Worm (Caenorhabditis elegans) whole organism, young adult: ENCODE data around the gene bgnt-1.2.
A peak's percentile ranks its signal among the peaks of the same experiment; 100 is the strongest.

Experiments
- F33H1.4 ChIP-seq: fragments of 200-800 bp; sonication (Bioruptor generic); IDR thresholded peaks from 2 replicates; pipeline ENCODE4 v1.3.6; 2022; ENCODE audit warnings: missing genetic modification reagents, missing genetic modification characterization, missing compliant biosample characterization
- ceh-79 ChIP-seq: sonication (generic microtip); optimal IDR thresholded peaks from 2 replicates; lab custom pipeline; 2017; ENCODE audit warnings: mild to moderate bottlenecking, missing genetic modification characterization, missing compliant biosample characterization
- dpl-1 ChIP-seq: fragments of 150-350 bp; optimal IDR thresholded peaks from 2 replicates; lab custom pipeline; 2014; ENCODE audit warnings: missing biosample characterization, missing genetic modification reagents, missing genetic modification characterization
- egrh-3 ChIP-seq: fragments of 200-800 bp; sonication (Bioruptor generic); IDR thresholded peaks from 2 replicates; pipeline ENCODE4 v1.3.6; 2022; ENCODE audit warnings: missing genetic modification reagents, missing genetic modification characterization, missing compliant biosample characterization
- ets-4 ChIP-seq: fragments of 200-800 bp; sonication (Bioruptor generic); optimal IDR thresholded peaks from 2 replicates; lab custom pipeline; 2018; ENCODE audit warnings: mild to moderate bottlenecking, missing genetic modification characterization, missing compliant biosample characterization
- him-1 ChIP-seq: sonication (generic microtip); optimal IDR thresholded peaks from 2 replicates; lab custom pipeline; 2016; ENCODE audit warnings: missing genotype, missing genetic modification reagents, missing genetic modification characterization, missing compliant biosample characterization
- hmg-1.2 ChIP-seq: fragments of 200-800 bp; sonication (Bioruptor generic); IDR thresholded peaks from 2 replicates; pipeline ENCODE4 v1.3.6; 2022; ENCODE audit warnings: missing genetic modification reagents, missing genetic modification characterization, missing compliant biosample characterization
- lir-1 ChIP-seq: fragments of 200-800 bp; sonication (Bioruptor generic); conservative IDR thresholded peaks from 2 replicates; pipeline ENCODE4 v1.3.6; 2022; ENCODE audit warnings: missing genetic modification reagents, missing genetic modification characterization, missing compliant biosample characterization
- rpc-1 ChIP-seq, 2 experiments: fragments of 150-350 bp in 1 of 2; sonication (generic microtip) in 1 of 2; optimal IDR thresholded peaks; 2 replicates each; lab custom pipeline; 2014 to 2018; ENCODE audit warnings: missing biosample characterization in 1 of 2, missing genetic modification characterization in 1 of 2, missing genetic modification reagents in 1 of 2, missing genotype in 1 of 2
- tbx-9 ChIP-seq: sonication (generic microtip); optimal IDR thresholded peaks from 2 replicates; lab custom pipeline; 2016; ENCODE audit warnings: borderline replicate concordance, missing genetic modification characterization, inconsistent platforms, missing compliant biosample characterization
- unc-130 ChIP-seq: sonication (generic microtip); optimal IDR thresholded peaks from 2 replicates; lab custom pipeline; 2016; ENCODE audit warnings: missing genetic modification reagents, missing genetic modification characterization, missing compliant biosample characterization
- unc-62 ChIP-seq: fragments of 150-350 bp; optimal IDR thresholded peaks from 2 replicates; lab custom pipeline; 2014; ENCODE audit warnings: missing biosample characterization, missing genetic modification reagents, missing genetic modification characterization

ce11 chrV:2066780-2067179, 51.7 kb downstream of the bgnt-1.2 start, which contains the start of gene nhr-86:
- TF ChIP-seq unc-130 (GFP tag; lab: Kevin White, UChicago), result no peak
- no peak for TF ChIP-seq F33H1.4
- TF ChIP-seq egrh-3 (GFP tag; lab: Robert Waterston, UW), result no peak
- no peak for TF ChIP-seq rpc-1 (optimal IDR thresholded peaks at IDR 0.05; lab: Kevin White, UChicago)
- no peak for TF ChIP-seq rpc-1 (tag; optimal IDR thresholded peaks at IDR 0.05; lab: Kevin White, UChicago)
- TF ChIP-seq hmg-1.2, result peak; percentile 45; the same call in 1 of the 2 replicates
- no peak for TF ChIP-seq him-1
- TF ChIP-seq unc-62 (GFP tag; lab: Kevin White, UChicago), result no peak
- TF ChIP-seq tbx-9 (tag; lab: Kevin White, UChicago), result no peak
- TF ChIP-seq ets-4 (GFP tag; lab: Kevin White, UChicago), result no peak
- TF ChIP-seq lir-1 (GFP tag; lab: Robert Waterston, UW), result no peak
- TF ChIP-seq ceh-79 (tag; lab: Kevin White, UChicago), result no peak
- TF ChIP-seq dpl-1 (GFP tag; lab: Kevin White, UChicago), result no peak
